Fruit fly (Drosophila melanogaster) whole organism, embryonic: ENCODE data around the gene Kaz1-ORFB.

Source experiments
- Atf6 ChIP-seq: fragments of 200-800 bp; sonication (Bioruptor generic); IDR thresholded peaks from 2 replicates; pipeline ENCODE4 v1.3.6; 2022; ENCODE audit warnings: missing biosample characterization, missing genetic modification characterization
- CG10462 ChIP-seq: fragments of 200-800 bp; sonication (Bioruptor generic); optimal IDR thresholded peaks from 2 replicates; lab custom pipeline; 2016; ENCODE audit warnings: missing biosample characterization, missing genetic modification characterization
- CG11398 ChIP-seq: fragments of 200-800 bp; sonication (Bioruptor generic); optimal IDR thresholded peaks from 2 replicates; lab custom pipeline; 2016; ENCODE audit warnings: missing biosample characterization, missing genetic modification characterization
- CG12219 ChIP-seq: fragments of 200-800 bp; sonication (Bioruptor generic); optimal IDR thresholded peaks from 3 replicates; lab custom pipeline; 2018; ENCODE audit warnings: missing biosample characterization, mild to moderate bottlenecking, missing genetic modification characterization
- CG15269 ChIP-seq: fragments of 200-800 bp; sonication (Bioruptor generic); optimal IDR thresholded peaks from 2 replicates; lab custom pipeline; 2018; ENCODE audit warnings: missing biosample characterization, mild to moderate bottlenecking, missing genetic modification characterization, moderate library complexity
- CG15479 ChIP-seq: fragments of 200-800 bp; sonication (Bioruptor generic); optimal IDR thresholded peaks from 3 replicates; lab custom pipeline; 2019; ENCODE audit warnings: missing biosample characterization, mild to moderate bottlenecking, missing genetic modification characterization, moderate library complexity
- CG15514 ChIP-seq: fragments of 200-800 bp; sonication (Bioruptor generic); optimal IDR thresholded peaks from 3 replicates; lab custom pipeline; 2017; ENCODE audit warnings: missing biosample characterization, missing genetic modification characterization, mild to moderate bottlenecking, moderate library complexity, missing genetic modification reagents
- CG1647 ChIP-seq: fragments of 200-800 bp; sonication (Bioruptor generic); optimal IDR thresholded peaks from 3 replicates; lab custom pipeline; 2016; ENCODE audit warnings: missing biosample characterization, missing genetic modification characterization
- CG18599 ChIP-seq: fragments of 200-800 bp; sonication (Bioruptor generic); optimal IDR thresholded peaks from 3 replicates; lab custom pipeline; 2017; ENCODE audit warnings: missing biosample characterization, missing genetic modification characterization, mild to moderate bottlenecking, moderate library complexity, missing genetic modification reagents
- CG3163 ChIP-seq: fragments of 200-800 bp; sonication (Bioruptor generic); optimal IDR thresholded peaks from 3 replicates; lab custom pipeline; 2016; ENCODE audit warnings: missing biosample characterization, missing genetic modification characterization
- CG34422 ChIP-seq: fragments of 200-800 bp; sonication (Bioruptor generic); IDR thresholded peaks from 3 replicates; pipeline ENCODE4 v1.3.6; 2022; ENCODE audit warnings: missing biosample characterization, missing genetic modification characterization
- CG4328 ChIP-seq: fragments of 200-800 bp; sonication (Bioruptor generic); optimal IDR thresholded peaks from 3 replicates; lab custom pipeline; 2017; ENCODE audit warnings: missing biosample characterization, missing genetic modification reagents, missing genetic modification characterization
- CG4424 ChIP-seq: fragments of 200-800 bp; sonication (Bioruptor generic); optimal IDR thresholded peaks from 3 replicates; lab custom pipeline; 2016; ENCODE audit warnings: missing biosample characterization, missing genetic modification characterization
- CG6272 ChIP-seq: fragments of 200-800 bp; sonication (Bioruptor generic); IDR thresholded peaks from 2 replicates; pipeline ENCODE4 v1.3.6; 2022; ENCODE audit warnings: missing biosample characterization, missing genetic modification characterization
- CG6813 ChIP-seq: fragments of 200-800 bp; sonication (Bioruptor generic); optimal IDR thresholded peaks from 2 replicates; lab custom pipeline; 2017; ENCODE audit warnings: missing biosample characterization, missing genetic modification characterization, mild to moderate bottlenecking, moderate library complexity, missing genetic modification reagents
- CG8089 ChIP-seq: fragments of 200-800 bp; sonication (Bioruptor generic); optimal IDR thresholded peaks from 3 replicates; lab custom pipeline; 2016; ENCODE audit warnings: missing biosample characterization, missing genetic modification characterization
- CG8281 ChIP-seq: fragments of 200-800 bp; sonication (Bioruptor generic); optimal IDR thresholded peaks from 2 replicates; lab custom pipeline; 2018; ENCODE audit warnings: missing biosample characterization, mild to moderate bottlenecking, missing genetic modification characterization, moderate library complexity
- CG8478 ChIP-seq: fragments of >200 bp; optimal IDR thresholded peaks from 2 replicates; lab custom pipeline; 2018
- CG9437 ChIP-seq: fragments of 200-800 bp; sonication (Bioruptor generic); optimal IDR thresholded peaks from 2 replicates; lab custom pipeline; 2018; ENCODE audit warnings: missing biosample characterization, mild to moderate bottlenecking, missing genetic modification characterization
- CTCF ChIP-seq: fragments of 200-800 bp; sonication (Bioruptor generic); optimal IDR thresholded peaks from 2 replicates; lab custom pipeline; 2017; ENCODE audit warnings: missing biosample characterization, mild to moderate bottlenecking, missing genetic modification characterization, moderate library complexity
- CkIIα-i1 ChIP-seq: fragments of 200-800 bp; sonication (Bioruptor generic); IDR thresholded peaks from 2 replicates; pipeline ENCODE4 v1.3.6; 2022; ENCODE audit warnings: missing biosample characterization, missing genetic modification characterization
- Dbx ChIP-seq: fragments of 200-800 bp; sonication (Bioruptor generic); IDR thresholded peaks from 3 replicates; pipeline ENCODE4 v1.3.6; 2022; ENCODE audit warnings: missing biosample characterization, missing genetic modification characterization
- Dip2 ChIP-seq: fragments of 200-800 bp; sonication (Bioruptor generic); IDR thresholded peaks from 2 replicates; pipeline ENCODE4 v1.3.6; 2022; ENCODE audit warnings: missing biosample characterization, missing genetic modification characterization
- H15 ChIP-seq: fragments of 200-800 bp; sonication (Bioruptor generic); IDR thresholded peaks from 3 replicates; pipeline ENCODE4 v1.3.6; 2022; ENCODE audit warnings: missing biosample characterization, missing genetic modification characterization
- H2.0 ChIP-seq: fragments of 200-800 bp; sonication (Bioruptor generic); IDR thresholded peaks from 2 replicates; pipeline ENCODE4 v1.3.6; 2022; ENCODE audit warnings: missing biosample characterization, missing genetic modification characterization
- HLHmδ ChIP-seq: fragments of 200-800 bp; sonication (Bioruptor generic); optimal IDR thresholded peaks from 2 replicates; lab custom pipeline; 2018; ENCODE audit warnings: missing biosample characterization, mild to moderate bottlenecking, missing genetic modification characterization, moderate library complexity
- HmgD ChIP-seq: fragments of 200-800 bp; sonication (Bioruptor generic); optimal IDR thresholded peaks from 3 replicates; lab custom pipeline; 2016; ENCODE audit warnings: missing biosample characterization, missing genetic modification characterization
- Hmr ChIP-seq: fragments of 200-800 bp; sonication (Bioruptor generic); optimal IDR thresholded peaks from 3 replicates; lab custom pipeline; 2017; ENCODE audit warnings: mild to moderate bottlenecking, missing biosample characterization, missing genetic modification reagents, missing genetic modification characterization
- MESR4 ChIP-seq: fragments of 200-800 bp; sonication (Bioruptor generic); optimal IDR thresholded peaks from 2 replicates; lab custom pipeline; 2018; ENCODE audit warnings: missing biosample characterization, mild to moderate bottlenecking, missing genetic modification characterization, moderate library complexity
- NC2α ChIP-seq: fragments of 200-800 bp; sonication (Bioruptor generic); optimal IDR thresholded peaks from 2 replicates; lab custom pipeline; 2016; ENCODE audit warnings: missing biosample characterization, missing genetic modification characterization
- Vsx1 ChIP-seq: fragments of 200-800 bp; sonication (Bioruptor generic); optimal IDR thresholded peaks from 2 replicates; lab custom pipeline; 2017; ENCODE audit warnings: missing biosample characterization, mild to moderate bottlenecking, missing genetic modification characterization, missing genetic modification reagents
- YL-1 ChIP-seq: fragments of 200-800 bp; sonication (Bioruptor generic); optimal IDR thresholded peaks from 3 replicates; lab custom pipeline; 2017; ENCODE audit warnings: missing biosample characterization, mild to moderate bottlenecking, missing genetic modification characterization
- chn ChIP-seq: fragments of 200-800 bp; sonication (Bioruptor generic); optimal IDR thresholded peaks from 2 replicates; lab custom pipeline; 2016; ENCODE audit warnings: missing biosample characterization, missing genetic modification characterization
- crol ChIP-seq: fragments of 200-800 bp; sonication (Bioruptor generic); IDR thresholded peaks from 2 replicates; pipeline ENCODE4 v1.3.6; 2022; ENCODE audit warnings: missing biosample characterization, missing genetic modification characterization
- fd102C ChIP-seq: fragments of 200-800 bp; sonication (Bioruptor generic); optimal IDR thresholded peaks from 2 replicates; lab custom pipeline; 2018; ENCODE audit warnings: missing biosample characterization, mild to moderate bottlenecking, missing genetic modification characterization, moderate library complexity
- gsb ChIP-seq: fragments of 200-800 bp; sonication (Bioruptor generic); IDR thresholded peaks from 2 replicates; pipeline ENCODE4 v1.3.6; 2022; ENCODE audit warnings: missing biosample characterization, missing genetic modification characterization
- hbn ChIP-seq: fragments of 200-800 bp; sonication (Bioruptor generic); IDR thresholded peaks from 2 replicates; pipeline ENCODE4 v1.3.6; 2022; ENCODE audit warnings: missing biosample characterization, missing genetic modification characterization; ENCODE audit not compliant: partially characterized antibody
- jigr1 ChIP-seq: fragments of 200-800 bp; sonication (Bioruptor generic); IDR thresholded peaks from 3 replicates; pipeline ENCODE4 v1.3.6; 2022; ENCODE audit warnings: missing biosample characterization, missing genetic modification characterization
- pho ChIP-seq: fragments of 200-800 bp; sonication (Bioruptor generic); optimal IDR thresholded peaks from 2 replicates; lab custom pipeline; 2016; ENCODE audit warnings: missing biosample characterization, missing genetic modification characterization
- repo ChIP-seq: fragments of 200-800 bp; sonication (Bioruptor generic); optimal IDR thresholded peaks from 2 replicates; lab custom pipeline; 2016; ENCODE audit warnings: missing biosample characterization, missing genetic modification characterization
- schlank ChIP-seq: fragments of 200-800 bp; sonication (Bioruptor generic); optimal IDR thresholded peaks from 2 replicates; lab custom pipeline; 2018; ENCODE audit warnings: missing biosample characterization, mild to moderate bottlenecking, missing genetic modification characterization
- sim ChIP-seq: fragments of 200-800 bp; sonication (Bioruptor generic); IDR thresholded peaks from 2 replicates; pipeline ENCODE4 v1.3.6; 2022; ENCODE audit warnings: missing biosample characterization, missing genetic modification characterization
- so ChIP-seq: fragments of 200-800 bp; sonication (Bioruptor generic); IDR thresholded peaks from 3 replicates; pipeline ENCODE4 v1.3.6; 2022; ENCODE audit warnings: missing biosample characterization, missing genetic modification characterization
- sqz ChIP-seq: fragments of 200-800 bp; sonication (Bioruptor generic); optimal IDR thresholded peaks from 3 replicates; lab custom pipeline; 2018; ENCODE audit warnings: missing biosample characterization, mild to moderate bottlenecking, missing genetic modification characterization
- sug ChIP-seq: fragments of 200-800 bp; optimal IDR thresholded peaks from 2 replicates; lab custom pipeline; 2019; ENCODE audit warnings: missing biosample characterization, mild to moderate bottlenecking, missing genetic modification characterization, moderate library complexity
- trem ChIP-seq: fragments of 200-800 bp; optimal IDR thresholded peaks from 3 replicates; lab custom pipeline; 2019; ENCODE audit warnings: missing biosample characterization, mild to moderate bottlenecking, missing genetic modification characterization, moderate library complexity
- vfl ChIP-seq: fragments of 200-800 bp; sonication (Bioruptor generic); optimal IDR thresholded peaks from 2 replicates; lab custom pipeline; 2016; ENCODE audit warnings: missing biosample characterization, missing genetic modification characterization
- wor ChIP-seq: fragments of 200-800 bp; sonication (Bioruptor generic); IDR thresholded peaks from 2 replicates; pipeline ENCODE4 v1.3.6; 2022; ENCODE audit warnings: missing biosample characterization, missing genetic modification characterization
- zen ChIP-seq: fragments of 200-800 bp; sonication (Bioruptor generic); optimal IDR thresholded peaks from 3 replicates; lab custom pipeline; 2018; ENCODE audit warnings: missing biosample characterization, mild to moderate bottlenecking, missing genetic modification characterization, moderate library complexity

Gene Kaz1-ORFB

dm6 chr3L:223019-223902 lies 6.8 kb downstream of the Kaz1-ORFB start, which contains the start of the genes pyx and CG33229 (continued):
- peak; percentile 61 for TF ChIP-seq CG12219 (GFP tag; lab: Kevin White, UChicago)
- no peak for TF ChIP-seq NC2α (GFP tag; lab: Kevin White, UChicago)
- TF ChIP-seq fd102C = no peak
- 0 out of 2 replicates have a peak, but pooled peaks have one; percentile 6 for TF ChIP-seq crol
- peak; percentile 75 for TF ChIP-seq H2.0 (GFP tag; lab: Robert Waterston, UW)
- TF ChIP-seq CkIIα-i1 (GFP tag; lab: Robert Waterston, UW) = 0 out of 2 replicates have a peak, but pooled peaks have one; percentile 11
- TF ChIP-seq gsb (GFP tag; lab: Robert Waterston, UW) = peak; percentile 75
- TF ChIP-seq chn = peak; percentile 84
- peak; percentile 77 for TF ChIP-seq CG4328 (GFP tag; lab: Kevin White, UChicago)
- peak; percentile 68 for TF ChIP-seq wor (GFP tag; lab: Robert Waterston, UW)
- TF ChIP-seq pho (GFP tag; lab: Kevin White, UChicago) = peak; percentile 90
- TF ChIP-seq CG15269 (tag; lab: Kevin White, UChicago) = peak; percentile 88
- peak; percentile 44; the same call in 1 of the 2 replicates for TF ChIP-seq sim (GFP tag; lab: Robert Waterston, UW)
- no peak for TF ChIP-seq CG8478 (lab: Kevin White, UChicago)
- TF ChIP-seq jigr1 (GFP tag; lab: Robert Waterston, UW) = 0 out of 3 replicates have a peak, but pooled peaks have one; percentile 40
- TF ChIP-seq sug (tag; lab: Kevin White, UChicago) = peak; percentile 92
- no peak for TF ChIP-seq MESR4 (GFP tag; lab: Kevin White, UChicago)
- no peak for TF ChIP-seq hbn (GFP tag; lab: Robert Waterston, UW)
- peak; percentile 69 for TF ChIP-seq CG8281 (tag; lab: Kevin White, UChicago)
- TF ChIP-seq CG11398 (GFP tag; lab: Kevin White, UChicago) = no peak
- peak; percentile 70; the same call in 1 of the 3 replicates for TF ChIP-seq H15
- TF ChIP-seq CTCF (GFP tag; lab: Kevin White, UChicago) = peak; percentile 26
- peak; percentile 83 for TF ChIP-seq CG9437 (GFP tag; lab: Kevin White, UChicago)
- TF ChIP-seq vfl (GFP tag; lab: Kevin White, UChicago) = peak; percentile 85
- TF ChIP-seq Vsx1 (GFP tag; lab: Kevin White, UChicago) = no peak
- peak; percentile 65 for TF ChIP-seq CG15514 (GFP tag; lab: Kevin White, UChicago)
- peak; percentile 16 for TF ChIP-seq CG3163 (GFP tag; lab: Kevin White, UChicago)
- peak; percentile 66 for TF ChIP-seq CG8089
- TF ChIP-seq CG18599 (GFP tag; lab: Kevin White, UChicago) = peak; percentile 82
- TF ChIP-seq CG6813 (GFP tag; lab: Kevin White, UChicago) = peak; percentile 68
- peak; percentile 57 for TF ChIP-seq repo (GFP tag; lab: Kevin White, UChicago)
- TF ChIP-seq Hmr = peak; percentile 80
- no peak for TF ChIP-seq CG15479
- peak; percentile 88 for TF ChIP-seq CG34422 (GFP tag; lab: Robert Waterston, UW)
- peak; percentile 73 for TF ChIP-seq schlank (tag; lab: Kevin White, UChicago)
- TF ChIP-seq CG10462 (GFP tag; lab: Kevin White, UChicago) = peak; percentile 47
- TF ChIP-seq Dip2 (GFP tag; lab: Robert Waterston, UW) = 0 out of 2 replicates have a peak, but pooled peaks have one; percentile 21
- peak; percentile 24 for TF ChIP-seq sqz
- TF ChIP-seq HmgD (GFP tag; lab: Kevin White, UChicago) = no peak
- peak; percentile 75 for TF ChIP-seq Atf6 (GFP tag; lab: Robert Waterston, UW)
- TF ChIP-seq YL-1 (GFP tag; lab: Kevin White, UChicago) = no peak
- TF ChIP-seq so (GFP tag; lab: Robert Waterston, UW) = peak; percentile 60; the same call in 1 of the 3 replicates
- TF ChIP-seq CG4424 (GFP tag; lab: Kevin White, UChicago) = peak; percentile 89
- TF ChIP-seq Dbx (GFP tag; lab: Robert Waterston, UW) = peak; percentile 86
- TF ChIP-seq CG1647 (GFP tag; lab: Kevin White, UChicago) = peak; percentile 89
- TF ChIP-seq trem (tag; lab: Kevin White, UChicago) = peak; percentile 33
- TF ChIP-seq CG6272 (GFP tag; lab: Robert Waterston, UW) = peak; percentile 77
- TF ChIP-seq HLHmδ (GFP tag; lab: Kevin White, UChicago) = no peak
- peak; percentile 77 for TF ChIP-seq zen (tag; lab: Kevin White, UChicago)
